Worm (Caenorhabditis elegans) whole organism, early embryonic: ENCODE measurements around the gene panl-2.
A peak's percentile ranks its signal among the peaks of the same experiment; 100 is the strongest.

ENCODE experiments used
- B0310.2 ChIP-seq: sonication (generic microtip); optimal IDR thresholded peaks from 2 replicates; lab custom pipeline; 2016; ENCODE audit warnings: mild to moderate bottlenecking, missing genetic modification characterization, missing compliant biosample characterization
- F13C5.2 ChIP-seq: sonication (generic microtip); optimal IDR thresholded peaks from 2 replicates; lab custom pipeline; 2017; ENCODE audit warnings: mild to moderate bottlenecking, missing genetic modification characterization, inconsistent platforms, missing compliant biosample characterization
- aly-1 ChIP-seq: sonication (generic microtip); optimal IDR thresholded peaks from 2 replicates; lab custom pipeline; 2016; ENCODE audit warnings: missing genetic modification characterization, missing compliant biosample characterization
- ama-1 ChIP-seq: fragments of 150-350 bp; optimal IDR thresholded peaks from 2 replicates; lab custom pipeline; 2014
- ceh-13 ChIP-seq: fragments of 200-800 bp; sonication (Bioruptor generic); optimal IDR thresholded peaks from 2 replicates; lab custom pipeline; 2018; ENCODE audit warnings: mild to moderate bottlenecking, missing genetic modification characterization, missing compliant biosample characterization
- ceh-36 ChIP-seq: sonication (generic microtip); optimal IDR thresholded peaks from 2 replicates; lab custom pipeline; 2016; ENCODE audit warnings: missing genetic modification characterization, inconsistent platforms, missing compliant biosample characterization
- ets-7 ChIP-seq: sonication (generic microtip); optimal IDR thresholded peaks from 2 replicates; lab custom pipeline; 2016; ENCODE audit warnings: missing genotype, missing genetic modification characterization, missing compliant biosample characterization
- flt-1 ChIP-seq: fragments of 200-800 bp; sonication (Bioruptor generic); IDR thresholded peaks from 2 replicates; pipeline ENCODE4 v1.3.6; 2022; ENCODE audit warnings: missing genetic modification characterization, missing compliant biosample characterization
- hmbx-1 ChIP-seq: sonication (generic microtip); optimal IDR thresholded peaks from 2 replicates; lab custom pipeline; 2016; ENCODE audit warnings: mild to moderate bottlenecking, missing genetic modification characterization, missing compliant biosample characterization
- hmg-4 ChIP-seq: fragments of 200-800 bp; sonication (Bioruptor generic); optimal IDR thresholded peaks from 2 replicates; lab custom pipeline; 2018; ENCODE audit warnings: mild to moderate bottlenecking, missing genetic modification characterization, missing compliant biosample characterization
- hnd-1 ChIP-seq: sonication (generic microtip); optimal IDR thresholded peaks from 2 replicates; lab custom pipeline; 2016; ENCODE audit warnings: missing genetic modification characterization, missing compliant biosample characterization
- pes-1 ChIP-seq: fragments of 200-800 bp; sonication (Bioruptor generic); IDR thresholded peaks from 2 replicates; pipeline ENCODE4 v1.3.6; 2022; ENCODE audit warnings: missing genetic modification reagents, missing genetic modification characterization, missing compliant biosample characterization
- scrt-1 ChIP-seq: fragments of 200-800 bp; sonication (Bioruptor generic); IDR thresholded peaks from 2 replicates; pipeline ENCODE4 v1.3.6; 2022; ENCODE audit warnings: missing genetic modification characterization, missing compliant biosample characterization
- sea-1 ChIP-seq: fragments of 200-800 bp; sonication (Bioruptor generic); conservative IDR thresholded peaks from 2 replicates; pipeline ENCODE4 v1.3.6; 2022; ENCODE audit warnings: missing genetic modification characterization, missing compliant biosample characterization
- tbx-11 ChIP-seq: fragments of 200-800 bp; sonication (Bioruptor generic); IDR thresholded peaks from 2 replicates; pipeline ENCODE4 v1.3.6; 2022; ENCODE audit warnings: missing genetic modification characterization, missing compliant biosample characterization
- tbx-37 ChIP-seq: fragments of 200-800 bp; sonication (Bioruptor generic); conservative IDR thresholded peaks from 2 replicates; pipeline ENCODE4 v1.3.6; 2022; ENCODE audit warnings: missing genetic modification reagents, missing genetic modification characterization, missing compliant biosample characterization
- tra-4 ChIP-seq: sonication (generic microtip); optimal IDR thresholded peaks from 2 replicates; lab custom pipeline; 2017; ENCODE audit warnings: missing genetic modification characterization, missing compliant biosample characterization

Gene panl-2

ce11 chrIII:6971662-6972284 is 3.8 kb upstream of the panl-2 start, which contains the start of the genes eef-1A.1 and rfc-4:
Gene eef-1A.1 (minus strand): TSS chrIII:6971712.
Gene rfc-4 (plus strand): TSS chrIII:6972253.
- TF ChIP-seq ama-1 (no peak), flt-1 (GFP tag; lab: Robert Waterston, UW) (peak; percentile 84), sea-1 (GFP tag; lab: Robert Waterston, UW) (no peak), F13C5.2 (tag; lab: Kevin White, UChicago) (peak; percentile 89), ceh-13 (GFP tag; lab: Kevin White, UChicago) (no peak), pes-1 (no peak; the same call in 1 of the 2 replicates), ceh-36 (tag; lab: Kevin White, UChicago) (peak; percentile 7), B0310.2 (tag; lab: Kevin White, UChicago) (no peak), ets-7 (tag; lab: Kevin White, UChicago) (no peak), tbx-37 (peak; percentile 59), hnd-1 (peak; percentile 50), aly-1 (tag; lab: Kevin White, UChicago) (no peak), tbx-11 (GFP tag; lab: Robert Waterston, UW) (no peak), tra-4 (tag; lab: Kevin White, UChicago) (no peak), scrt-1 (GFP tag; lab: Robert Waterston, UW) (no peak), hmg-4 (GFP tag; lab: Kevin White, UChicago) (peak; percentile 61), hmbx-1 (tag; lab: Kevin White, UChicago) (peak; percentile 9)

- TF ChIP-seq ama-1 (no peak), flt-1 (GFP tag; lab: Robert Waterston, UW) (no peak), F13C5.2 (tag; lab: Kevin White, UChicago) (no peak), pes-1 (no peak), hmbx-1 (tag; lab: Kevin White, UChicago) (no peak), ceh-36 (tag; lab: Kevin White, UChicago) (no peak), scrt-1 (GFP tag; lab: Robert Waterston, UW) (no peak), B0310.2 (tag; lab: Kevin White, UChicago) (no peak), tbx-11 (GFP tag; lab: Robert Waterston, UW) (no peak)
Observed at ce11 chrIII:6970744-6971143, 2.8 kb upstream of the panl-2 start.

ce11 chrIII:6969781-6970342 is 1.9 kb upstream of the panl-2 start:
- TF ChIP-seq sea-1 (GFP tag; lab: Robert Waterston, UW) (no peak), pes-1 (no peak), ceh-36 (tag; lab: Kevin White, UChicago) (no peak), ceh-13 (GFP tag; lab: Kevin White, UChicago) (no peak), hmg-4 (GFP tag; lab: Kevin White, UChicago) (no peak), tbx-11 (GFP tag; lab: Robert Waterston, UW) (no peak), scrt-1 (GFP tag; lab: Robert Waterston, UW) (no peak), tra-4 (tag; lab: Kevin White, UChicago) (no peak), ama-1 (no peak), hnd-1 (no peak), ets-7 (tag; lab: Kevin White, UChicago) (no peak), F13C5.2 (tag; lab: Kevin White, UChicago) (no peak), flt-1 (GFP tag; lab: Robert Waterston, UW) (no peak), B0310.2 (tag; lab: Kevin White, UChicago) (no peak), hmbx-1 (tag; lab: Kevin White, UChicago) (no peak), tbx-37 (no peak), aly-1 (tag; lab: Kevin White, UChicago) (no peak)

- TF ChIP-seq hnd-1 (no peak), B0310.2 (tag; lab: Kevin White, UChicago) (no peak), ets-7 (tag; lab: Kevin White, UChicago) (no peak), aly-1 (tag; lab: Kevin White, UChicago) (no peak), hmg-4 (GFP tag; lab: Kevin White, UChicago) (no peak), hmbx-1 (tag; lab: Kevin White, UChicago) (no peak), ceh-36 (tag; lab: Kevin White, UChicago) (no peak), F13C5.2 (tag; lab: Kevin White, UChicago) (no peak), tra-4 (tag; lab: Kevin White, UChicago) (no peak), ceh-13 (GFP tag; lab: Kevin White, UChicago) (no peak), pes-1 (no peak), ama-1 (no peak), flt-1 (GFP tag; lab: Robert Waterston, UW) (no peak), sea-1 (GFP tag; lab: Robert Waterston, UW) (no peak), tbx-37 (no peak), scrt-1 (GFP tag; lab: Robert Waterston, UW) (no peak)
Observed at ce11 chrIII:6969090-6969489, 1.2 kb upstream of the panl-2 start, which contains the start of gene F31E3.12. Gene F31E3.12 (plus strand): TSS chrIII:6969390.

- TF ChIP-seq tbx-37 (no peak), tbx-11 (GFP tag; lab: Robert Waterston, UW) (no peak), hmbx-1 (tag; lab: Kevin White, UChicago) (no peak), aly-1 (tag; lab: Kevin White, UChicago) (no peak), F13C5.2 (tag; lab: Kevin White, UChicago) (no peak), pes-1 (no peak), ceh-13 (GFP tag; lab: Kevin White, UChicago) (no peak), ets-7 (tag; lab: Kevin White, UChicago) (no peak), ceh-36 (tag; lab: Kevin White, UChicago) (no peak), scrt-1 (GFP tag; lab: Robert Waterston, UW) (no peak), hnd-1 (no peak), ama-1 (no peak), tra-4 (tag; lab: Kevin White, UChicago) (no peak), B0310.2 (tag; lab: Kevin White, UChicago) (no peak), flt-1 (GFP tag; lab: Robert Waterston, UW) (no peak), sea-1 (GFP tag; lab: Robert Waterston, UW) (no peak), hmg-4 (GFP tag; lab: Kevin White, UChicago) (no peak)
Observed at ce11 chrIII:6968655-6969054, 725 bp upstream of the panl-2 start.

ce11 chrIII:6961937-6962504 is 5.9 kb downstream of the panl-2 start, which contains the start of the genes rpn-6.1 and F57B9.1:
Gene rpn-6.1 (minus strand): TSS chrIII:6962001.
Gene F57B9.1 (plus strand): TSS chrIII:6962090.
- TF ChIP-seq ceh-36 (tag; lab: Kevin White, UChicago) (no peak), flt-1 (GFP tag; lab: Robert Waterston, UW) (no peak), ets-7 (tag; lab: Kevin White, UChicago) (no peak), ceh-13 (GFP tag; lab: Kevin White, UChicago) (no peak), sea-1 (GFP tag; lab: Robert Waterston, UW) (no peak), aly-1 (tag; lab: Kevin White, UChicago) (no peak), scrt-1 (GFP tag; lab: Robert Waterston, UW) (no peak)
